Worm (Caenorhabditis elegans): Measurements from ENCODE around the gene K01B6.3.

K01B6.3 gene

ce11 chrIII:9329266-9329665 is 29.2 kb downstream of the K01B6.3 start, which contains the start of gene C40H1.3:
TSS of gene C40H1.3 (minus strand) at chrIII:9329366.
- TF ChIP-seq skn-1 (tag; optimal IDR thresholded peaks at IDR 0.05), result no peak
- no peak for TF ChIP-seq lsy-2 (tag; optimal IDR thresholded peaks at IDR 0.05)
- TF ChIP-seq egl-27 (tag; optimal IDR thresholded peaks at IDR 0.05), result no peak
- no peak for TF ChIP-seq tag-97 (GFP tag; IDR thresholded peaks at IDR 0.05)
- no peak for TF ChIP-seq lin-15B (tag; optimal IDR thresholded peaks at IDR 0.05)
- no peak for TF ChIP-seq arid-1 (GFP tag; conservative IDR thresholded peaks at IDR 0.05)
- TF ChIP-seq mdl-1 (tag; optimal IDR thresholded peaks at IDR 0.05), result no peak
- TF ChIP-seq unc-130 (GFP tag; optimal IDR thresholded peaks at IDR 0.05), result no peak
- no peak for TF ChIP-seq hlh-30 (tag; optimal IDR thresholded peaks at IDR 0.05; ENCODE audit: insufficient read depth)
- TF ChIP-seq jun-1 (tag; optimal IDR thresholded peaks at IDR 0.05), result no peak
- no peak for TF ChIP-seq ztf-7 (tag; optimal IDR thresholded peaks at IDR 0.05)
- no peak for TF ChIP-seq attf-4 (tag; optimal IDR thresholded peaks at IDR 0.05)
- no peak for TF ChIP-seq hlh-11 (tag; optimal IDR thresholded peaks at IDR 0.05)
- no peak for TF ChIP-seq mes-2 (tag; optimal IDR thresholded peaks at IDR 0.05; ENCODE audit: poor library complexity, severe bottlenecking)
- no peak for TF ChIP-seq T20F7.1 (GFP tag; optimal IDR thresholded peaks at IDR 0.05)

ce11 chrIII:9329790-9330366 is 29.9 kb downstream of the K01B6.3 start, which contains the start of gene ttr-5:
TSS of gene ttr-5 (plus strand) at chrIII:9330316.
- TF ChIP-seq aha-1 (tag) (peak; percentile 91), Y75B8A.6 (GFP tag; IDR thresholded peaks at IDR 0.05) (no peak), daf-16 (GFP tag; optimal IDR thresholded peaks at IDR 0.05) (peak in 1 of 2 experiments; percentile 62), daf-16 (tag; optimal IDR thresholded peaks at IDR 0.05) (no peak)

ce11 chrIII:9331084-9331564 is 31.1 kb downstream of the K01B6.3 start, which contains the start of gene ufc-1:
TSS of gene ufc-1 (plus strand) at chrIII:9331514.
- TF ChIP-seq mes-2 (tag; optimal IDR thresholded peaks at IDR 0.05; ENCODE audit: poor library complexity, severe bottlenecking) (peak; percentile 61), aha-1 (tag) (peak; percentile 43), dve-1 (tag; optimal IDR thresholded peaks at IDR 0.05; ENCODE audit: insufficient read depth) (peak; percentile 14), lsy-2 (tag; optimal IDR thresholded peaks at IDR 0.05) (peak in 1 of 2 experiments; percentile 68), dpl-1 (GFP tag; optimal IDR thresholded peaks at IDR 0.05) (peak; percentile 4), sdz-12 (GFP tag; optimal IDR thresholded peaks at IDR 0.05) (no peak)

ce11 chrIII:9334174-9334573 is 34.2 kb downstream of the K01B6.3 start, which contains the start of gene elo-4:
TSS of gene elo-4 (minus strand) at chrIII:9334274.
- TF ChIP-seq spr-1 (tag; optimal IDR thresholded peaks at IDR 0.05) (no peak), nhr-76 (tag; optimal IDR thresholded peaks at IDR 0.05) (no peak), snpc-4 (tag; optimal IDR thresholded peaks at IDR 0.05) (no peak), hlh-30 (tag; optimal IDR thresholded peaks at IDR 0.05; ENCODE audit: insufficient read depth) (no peak), php-3 (GFP tag; IDR thresholded peaks at IDR 0.05) (no peak), ctbp-1 (GFP tag; IDR thresholded peaks at IDR 0.05) (no peak), unc-130 (GFP tag; optimal IDR thresholded peaks at IDR 0.05) (no peak), unc-39 (tag; optimal IDR thresholded peaks at IDR 0.05) (no peak), nhr-25 (tag; optimal IDR thresholded peaks at IDR 0.05; ENCODE audit: borderline replicate concordance, insufficient read depth) (no peak), lin-29 (GFP tag; IDR thresholded peaks at IDR 0.05) (no peak), ceh-28 (tag; optimal IDR thresholded peaks at IDR 0.05) (no peak), sdz-12 (GFP tag; optimal IDR thresholded peaks at IDR 0.05) (no peak)

ce11 chrIII:9335076-9335475 is 35.1 kb downstream of the K01B6.3 start:
- TF ChIP-seq F10B5.3 (tag; optimal IDR thresholded peaks at IDR 0.05) (no peak), ceh-32 (tag; optimal IDR thresholded peaks at IDR 0.05; ENCODE audit: poor library complexity) (no peak), ama-1 (optimal IDR thresholded peaks at IDR 0.05) (no peak), nhr-237 (tag; optimal IDR thresholded peaks at IDR 0.05) (no peak), F37D6.2 (tag; optimal IDR thresholded peaks at IDR 0.05) (no peak), jun-1 (tag; optimal IDR thresholded peaks at IDR 0.05) (no peak), ceh-20 (GFP tag; IDR thresholded peaks at IDR 0.05) (no peak), ztf-7 (tag; optimal IDR thresholded peaks at IDR 0.05) (no peak), D1046.2 (GFP tag; IDR thresholded peaks at IDR 0.05) (no peak), lin-1 (GFP tag; IDR thresholded peaks at IDR 0.05) (no peak), dpl-1 (GFP tag; optimal IDR thresholded peaks at IDR 0.05) (no peak), ceh-62 (tag; optimal IDR thresholded peaks at IDR 0.05) (no peak), unc-130 (GFP tag; optimal IDR thresholded peaks at IDR 0.05) (no peak), daf-16 (GFP tag; optimal IDR thresholded peaks at IDR 0.05) (no peak), daf-16 (tag; optimal IDR thresholded peaks at IDR 0.05) (no peak), hmg-1.1 (GFP tag; IDR thresholded peaks at IDR 0.05) (no peak), fos-1 (tag; optimal IDR thresholded peaks at IDR 0.05) (no peak)
